Worm (Caenorhabditis elegans) whole organism, L3 larva: ENCODE data around the gene Y43F8B.14.
"Not testable (repeated sequence)": the region's sequence is repeated elsewhere in the genome, so short reads cannot be mapped to it uniquely, and the experiment has no call there.

ENCODE experiments used
- ZK546.5 ChIP-seq: sonication (generic microtip); optimal IDR thresholded peaks from 2 replicates; lab custom pipeline; 2017; ENCODE audit warnings: missing biosample characterization, missing genetic modification characterization
- ama-1 ChIP-seq: fragments of 150-350 bp; optimal IDR thresholded peaks from 2 replicates; lab custom pipeline; 2018
- elt-3 ChIP-seq, 3 experiments: fragments of 150-350 bp in 1 of 3; sonication (generic microtip) in 2 of 3; optimal IDR thresholded peaks; 2 replicates in 2 of 3; 4 replicates in 1 of 3; lab custom pipeline; 2014 to 2017; ENCODE audit warnings: missing biosample characterization in 3 of 3, missing genetic modification characterization in 3 of 3
- lin-39 ChIP-seq: fragments of 150-350 bp; optimal IDR thresholded peaks from 2 replicates; lab custom pipeline; 2018; ENCODE audit warnings: missing biosample characterization, missing genetic modification reagents, missing genetic modification characterization
- mdl-1 ChIP-seq: fragments of 150-350 bp; optimal IDR thresholded peaks from 2 replicates; lab custom pipeline; 2014; ENCODE audit warnings: missing biosample characterization, missing genetic modification characterization
- nfya-1 ChIP-seq: sonication (generic microtip); optimal IDR thresholded peaks from 2 replicates; lab custom pipeline; 2017; ENCODE audit warnings: missing genetic modification characterization, mild to moderate bottlenecking, missing compliant biosample characterization, antibody characterized with exemption, moderate library complexity; ENCODE audit not compliant: insufficient read depth
- nhr-11 ChIP-seq: fragments of 150-350 bp; optimal IDR thresholded peaks from 2 replicates; lab custom pipeline; 2014; ENCODE audit warnings: missing biosample characterization, missing genetic modification characterization
- nhr-28 ChIP-seq: fragments of 150-350 bp; optimal IDR thresholded peaks from 2 replicates; lab custom pipeline; 2014; ENCODE audit warnings: missing biosample characterization, missing genetic modification characterization
- nhr-67 ChIP-seq: fragments of 150-350 bp; optimal IDR thresholded peaks from 2 replicates; lab custom pipeline; 2014; ENCODE audit warnings: missing biosample characterization, missing genetic modification characterization
- nhr-77 ChIP-seq: fragments of 150-350 bp; optimal IDR thresholded peaks from 2 replicates; lab custom pipeline; 2014; ENCODE audit warnings: missing biosample characterization, missing genetic modification characterization
- pha-4 ChIP-seq: fragments of 150-350 bp; optimal IDR thresholded peaks from 2 replicates; lab custom pipeline; 2014; ENCODE audit warnings: missing biosample characterization, missing genetic modification reagents, missing genetic modification characterization
- snpc-4 ChIP-seq: fragments of 150-350 bp; optimal IDR thresholded peaks from 2 replicates; lab custom pipeline; 2014; ENCODE audit warnings: missing biosample characterization, missing genetic modification characterization
- unc-62 ChIP-seq: fragments of 150-350 bp; sonication (generic microtip); optimal IDR thresholded peaks from 4 replicates; lab custom pipeline; 2014; ENCODE audit warnings: missing biosample characterization, missing genetic modification reagents, missing genetic modification characterization
- ztf-4 ChIP-seq: fragments of 150-350 bp; optimal IDR thresholded peaks from 2 replicates; lab custom pipeline; 2014; ENCODE audit warnings: missing biosample characterization, missing genetic modification characterization

DNA sequence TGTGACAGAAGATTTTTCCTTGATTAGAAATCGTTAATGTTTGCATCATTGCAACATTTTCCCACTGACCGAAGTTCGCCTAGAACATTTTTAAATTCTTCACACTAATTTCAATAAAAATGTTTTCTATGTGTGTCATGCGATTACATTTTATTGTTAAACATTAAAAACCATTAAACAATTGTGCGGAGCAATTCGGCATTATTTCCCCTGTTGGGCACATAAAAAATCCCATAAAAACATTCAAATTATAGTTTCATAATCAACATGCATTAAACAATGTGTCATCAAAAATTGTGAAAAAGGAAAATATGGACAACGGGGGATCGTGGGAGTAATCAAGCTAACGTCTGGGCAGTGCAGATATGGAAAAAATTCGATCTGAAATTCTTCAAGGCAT is 3.7 kb upstream of the Y43F8B.14 start:
- not testable (repeated sequence) for TF ChIP-seq nhr-67 (tag; lab: Kevin White, UChicago); nhr-28 (tag; lab: Kevin White, UChicago); nhr-77; lin-39 (tag; lab: Kevin White, UChicago); nfya-1 (tag; lab: Kevin White, UChicago); snpc-4 (tag; lab: Kevin White, UChicago); nhr-11 (tag; lab: Kevin White, UChicago); ztf-4; mdl-1; elt-3 (tag; optimal IDR thresholded peaks at IDR 0.05; lab: Kevin White, UChicago); ama-1 (lab: Kevin White, UChicago); unc-62 (GFP tag; lab: Kevin White, UChicago); ZK546.5 (tag; lab: Kevin White, UChicago); pha-4
